Worm (Caenorhabditis elegans) whole organism, L4 larva: ENCODE data around the gene F47G3.1.

Source experiments
- F10B5.3 ChIP-seq: sonication (generic microtip); optimal IDR thresholded peaks from 2 replicates; lab custom pipeline; 2016; ENCODE audit warnings: mild to moderate bottlenecking, missing genetic modification characterization, missing compliant biosample characterization
- F49E8.2 ChIP-seq: sonication (generic microtip); optimal IDR thresholded peaks from 2 replicates; lab custom pipeline; 2016; ENCODE audit warnings: missing compliant biosample characterization, mild to moderate bottlenecking, missing genetic modification characterization, borderline replicate concordance
- R02D3.7 ChIP-seq: fragments of 150-350 bp; sonication (generic microtip); optimal IDR thresholded peaks from 3 replicates; lab custom pipeline; 2014; ENCODE audit warnings: missing biosample characterization, missing genetic modification characterization
- lin-1 ChIP-seq: fragments of 200-800 bp; sonication (Bioruptor generic); IDR thresholded peaks from 2 replicates; pipeline ENCODE4 v1.3.6; 2022; ENCODE audit warnings: missing genetic modification reagents, missing genetic modification characterization, missing compliant biosample characterization
- lin-13 ChIP-seq: fragments of 150-350 bp; optimal IDR thresholded peaks from 2 replicates; lab custom pipeline; 2014; ENCODE audit warnings: missing biosample characterization, missing genetic modification reagents, missing genetic modification characterization
- lin-15B ChIP-seq: fragments of 150-350 bp; sonication (generic microtip); optimal IDR thresholded peaks from 3 replicates; lab custom pipeline; 2014; ENCODE audit warnings: missing biosample characterization, missing genetic modification characterization
- nhr-10 ChIP-seq: fragments of 150-350 bp; optimal IDR thresholded peaks from 2 replicates; lab custom pipeline; 2014; ENCODE audit warnings: missing biosample characterization, missing genetic modification characterization
- nhr-237 ChIP-seq: sonication (generic microtip); optimal IDR thresholded peaks from 2 replicates; lab custom pipeline; 2017; ENCODE audit warnings: missing biosample characterization, missing genetic modification characterization
- nhr-25 ChIP-seq: sonication (generic microtip); optimal IDR thresholded peaks from 2 replicates; lab custom pipeline; 2017; ENCODE audit warnings: missing genetic modification characterization, mild to moderate bottlenecking, missing compliant biosample characterization, antibody characterized with exemption, moderate library complexity, borderline replicate concordance; ENCODE audit not compliant: insufficient read depth
- set-16 ChIP-seq: fragments of 200-800 bp; sonication (Bioruptor generic); IDR thresholded peaks from 2 replicates; pipeline ENCODE4 v1.3.6; 2022; ENCODE audit warnings: missing genetic modification reagents, missing genetic modification characterization, missing compliant biosample characterization
- snpc-4 ChIP-seq: fragments of 150-350 bp; optimal IDR thresholded peaks from 2 replicates; lab custom pipeline; 2014; ENCODE audit warnings: missing biosample characterization, missing genetic modification characterization
- zag-1 ChIP-seq: fragments of 150-350 bp; optimal IDR thresholded peaks from 2 replicates; lab custom pipeline; 2014; ENCODE audit warnings: missing biosample characterization, missing genetic modification characterization
- zfp-2 ChIP-seq: sonication (generic microtip); optimal IDR thresholded peaks from 2 replicates; lab custom pipeline; 2016; ENCODE audit warnings: mild to moderate bottlenecking, missing genetic modification characterization, missing compliant biosample characterization

ce11 chrX:2347962-2348361 lies 37.6 kb upstream of the F47G3.1 start:
- TF ChIP-seq R02D3.7 (tag; lab: Kevin White, UChicago) (no peak), nhr-25 (tag; lab: Kevin White, UChicago) (no peak), lin-1 (GFP tag; lab: Robert Waterston, UW) (no peak), zag-1 (no peak), set-16 (GFP tag; lab: Robert Waterston, UW) (no peak), F10B5.3 (no peak), lin-13 (no peak), zfp-2 (tag; lab: Kevin White, UChicago) (no peak), nhr-10 (tag; lab: Kevin White, UChicago) (no peak), nhr-237 (tag; lab: Kevin White, UChicago) (no peak), snpc-4 (no peak), lin-15B (no peak), F49E8.2 (tag; lab: Kevin White, UChicago) (no peak)
